Worm (Caenorhabditis elegans): ENCODE measurements around the gene T14E8.2.

T14E8.2 gene

ce11 chrX:6522634-6523070, 20.1 kb upstream of the T14E8.2 start:
- TF ChIP-seq ets-7 (tag; optimal IDR thresholded peaks at IDR 0.05), result no peak
- TF ChIP-seq pes-1 (GFP tag; IDR thresholded peaks at IDR 0.05), result no peak
- TF ChIP-seq ama-1 (optimal IDR thresholded peaks at IDR 0.05), result no peak

ce11 chrX:6530046-6530445, 12.7 kb upstream of the T14E8.2 start, which contains the start of gene ceh-60:
TSS of gene ceh-60 (minus strand) at chrX:6530146.
- TF ChIP-seq B0310.2 (tag; optimal IDR thresholded peaks at IDR 0.05) (no peak), hnd-1 (tag; optimal IDR thresholded peaks at IDR 0.05) (no peak), tbx-11 (GFP tag; IDR thresholded peaks at IDR 0.05) (no peak), F13C5.2 (tag; optimal IDR thresholded peaks at IDR 0.05) (no peak), hmg-4 (GFP tag; optimal IDR thresholded peaks at IDR 0.05) (no peak), ceh-13 (GFP tag; optimal IDR thresholded peaks at IDR 0.05) (no peak), tra-4 (tag; optimal IDR thresholded peaks at IDR 0.05) (no peak), ama-1 (optimal IDR thresholded peaks at IDR 0.05) (no peak), scrt-1 (GFP tag; IDR thresholded peaks at IDR 0.05) (no peak), hmbx-1 (tag; optimal IDR thresholded peaks at IDR 0.05) (no peak), flt-1 (GFP tag; IDR thresholded peaks at IDR 0.05) (no peak), pes-1 (GFP tag; IDR thresholded peaks at IDR 0.05) (no peak), sea-1 (GFP tag; conservative IDR thresholded peaks at IDR 0.05) (no peak), tbx-37 (GFP tag; conservative IDR thresholded peaks at IDR 0.05) (no peak), ets-7 (tag; optimal IDR thresholded peaks at IDR 0.05) (no peak), ceh-36 (tag; optimal IDR thresholded peaks at IDR 0.05) (no peak), aly-1 (tag; optimal IDR thresholded peaks at IDR 0.05) (no peak)

ce11 chrX:6530591-6530990, 12.2 kb upstream of the T14E8.2 start:
- TF ChIP-seq hmg-4 (GFP tag; optimal IDR thresholded peaks at IDR 0.05) (no peak), hnd-1 (tag; optimal IDR thresholded peaks at IDR 0.05) (no peak), hmbx-1 (tag; optimal IDR thresholded peaks at IDR 0.05) (no peak), ceh-13 (GFP tag; optimal IDR thresholded peaks at IDR 0.05) (no peak), tbx-11 (GFP tag; IDR thresholded peaks at IDR 0.05) (no peak), flt-1 (GFP tag; IDR thresholded peaks at IDR 0.05) (no peak), tbx-37 (GFP tag; conservative IDR thresholded peaks at IDR 0.05) (no peak), scrt-1 (GFP tag; IDR thresholded peaks at IDR 0.05) (no peak), ets-7 (tag; optimal IDR thresholded peaks at IDR 0.05) (no peak), pes-1 (GFP tag; IDR thresholded peaks at IDR 0.05) (no peak), B0310.2 (tag; optimal IDR thresholded peaks at IDR 0.05) (no peak), ama-1 (optimal IDR thresholded peaks at IDR 0.05) (no peak), sea-1 (GFP tag; conservative IDR thresholded peaks at IDR 0.05) (no peak), tra-4 (tag; optimal IDR thresholded peaks at IDR 0.05) (no peak), ceh-36 (tag; optimal IDR thresholded peaks at IDR 0.05) (no peak), aly-1 (tag; optimal IDR thresholded peaks at IDR 0.05) (no peak), F13C5.2 (tag; optimal IDR thresholded peaks at IDR 0.05) (no peak)

ce11 chrX:6531896-6532295, 10.9 kb upstream of the T14E8.2 start:
- TF ChIP-seq ets-7 (tag; optimal IDR thresholded peaks at IDR 0.05), result no peak
- no peak for TF ChIP-seq aly-1 (tag; optimal IDR thresholded peaks at IDR 0.05)
- no peak for TF ChIP-seq pes-1 (GFP tag; IDR thresholded peaks at IDR 0.05)
- TF ChIP-seq tbx-37 (GFP tag; conservative IDR thresholded peaks at IDR 0.05), result no peak
- no peak for TF ChIP-seq flt-1 (GFP tag; IDR thresholded peaks at IDR 0.05)
- no peak for TF ChIP-seq ceh-36 (tag; optimal IDR thresholded peaks at IDR 0.05)
- no peak for TF ChIP-seq hnd-1 (tag; optimal IDR thresholded peaks at IDR 0.05)
- TF ChIP-seq scrt-1 (GFP tag; IDR thresholded peaks at IDR 0.05), result no peak
- TF ChIP-seq B0310.2 (tag; optimal IDR thresholded peaks at IDR 0.05), result no peak

- no peak for TF ChIP-seq sea-1 (GFP tag; conservative IDR thresholded peaks at IDR 0.05)
- no peak for TF ChIP-seq pes-1 (GFP tag; IDR thresholded peaks at IDR 0.05)
- no peak for TF ChIP-seq ceh-36 (tag; optimal IDR thresholded peaks at IDR 0.05)
- no peak for TF ChIP-seq hmbx-1 (tag; optimal IDR thresholded peaks at IDR 0.05)
- no peak for TF ChIP-seq scrt-1 (GFP tag; IDR thresholded peaks at IDR 0.05)
- TF ChIP-seq B0310.2 (tag; optimal IDR thresholded peaks at IDR 0.05), result no peak
- TF ChIP-seq aly-1 (tag; optimal IDR thresholded peaks at IDR 0.05), result no peak
- no peak for TF ChIP-seq tbx-37 (GFP tag; conservative IDR thresholded peaks at IDR 0.05)
- TF ChIP-seq flt-1 (GFP tag; IDR thresholded peaks at IDR 0.05), result no peak
- no peak for TF ChIP-seq hmg-4 (GFP tag; optimal IDR thresholded peaks at IDR 0.05)
- no peak for TF ChIP-seq ama-1 (optimal IDR thresholded peaks at IDR 0.05)
- no peak for TF ChIP-seq tra-4 (tag; optimal IDR thresholded peaks at IDR 0.05)
Measured at ce11 chrX:6533038-6533437, 9.8 kb upstream of the T14E8.2 start.

- TF ChIP-seq B0310.2 (tag; optimal IDR thresholded peaks at IDR 0.05) (no peak), ceh-36 (tag; optimal IDR thresholded peaks at IDR 0.05) (no peak), hmbx-1 (tag; optimal IDR thresholded peaks at IDR 0.05) (no peak), pes-1 (GFP tag; IDR thresholded peaks at IDR 0.05) (no peak), tra-4 (tag; optimal IDR thresholded peaks at IDR 0.05) (no peak), hnd-1 (tag; optimal IDR thresholded peaks at IDR 0.05) (no peak), ceh-13 (GFP tag; optimal IDR thresholded peaks at IDR 0.05) (no peak), scrt-1 (GFP tag; IDR thresholded peaks at IDR 0.05) (no peak), aly-1 (tag; optimal IDR thresholded peaks at IDR 0.05) (no peak), hmg-4 (GFP tag; optimal IDR thresholded peaks at IDR 0.05) (no peak), sea-1 (GFP tag; conservative IDR thresholded peaks at IDR 0.05) (no peak), tbx-11 (GFP tag; IDR thresholded peaks at IDR 0.05) (no peak), ama-1 (optimal IDR thresholded peaks at IDR 0.05) (no peak)
Measured at ce11 chrX:6536701-6537279, 6.0 kb upstream of the T14E8.2 start, which contains the start of gene ilys-5. TSS of gene ilys-5 (minus strand) at chrX:6536840.

ce11 chrX:6538068-6538467, 4.7 kb upstream of the T14E8.2 start:
- TF ChIP-seq ama-1 (optimal IDR thresholded peaks at IDR 0.05) (no peak), flt-1 (GFP tag; IDR thresholded peaks at IDR 0.05) (no peak), B0310.2 (tag; optimal IDR thresholded peaks at IDR 0.05) (no peak), scrt-1 (GFP tag; IDR thresholded peaks at IDR 0.05) (no peak), ceh-13 (GFP tag; optimal IDR thresholded peaks at IDR 0.05) (no peak), F13C5.2 (tag; optimal IDR thresholded peaks at IDR 0.05) (no peak), hmbx-1 (tag; optimal IDR thresholded peaks at IDR 0.05) (no peak), hmg-4 (GFP tag; optimal IDR thresholded peaks at IDR 0.05) (no peak), tbx-37 (GFP tag; conservative IDR thresholded peaks at IDR 0.05) (no peak), sea-1 (GFP tag; conservative IDR thresholded peaks at IDR 0.05) (no peak), ceh-36 (tag; optimal IDR thresholded peaks at IDR 0.05) (no peak), hnd-1 (tag; optimal IDR thresholded peaks at IDR 0.05) (no peak)
